Worm (Caenorhabditis elegans) whole organism, late embryonic: ENCODE results near the gene cogc-6.

Experiments
- fkh-10 ChIP-seq: fragments of 150-350 bp; optimal IDR thresholded peaks from 2 replicates; lab custom pipeline; 2014; ENCODE audit warnings: missing biosample characterization, missing genetic modification reagents, missing genetic modification characterization
- syd-9 ChIP-seq: sonication (generic microtip); optimal IDR thresholded peaks from 2 replicates; lab custom pipeline; 2016; ENCODE audit warnings: mild to moderate bottlenecking, missing genetic modification characterization, moderate library complexity, missing compliant biosample characterization
- zip-5 ChIP-seq: sonication (generic microtip); optimal IDR thresholded peaks from 2 replicates; lab custom pipeline; 2016; ENCODE audit warnings: missing genetic modification characterization, missing compliant biosample characterization

- TF ChIP-seq syd-9 (tag; lab: Kevin White, UChicago) (no peak), fkh-10 (GFP tag; lab: Kevin White, UChicago) (no peak), zip-5 (tag; lab: Kevin White, UChicago) (no peak)
These were observed 6.0 kb downstream of the cogc-6 start for ce11 chrV:8215158-8215557.
